Worm (Caenorhabditis elegans) whole organism, mixed stage, embryonic: ENCODE data around the gene F41H10.1.

Source experiments
- ces-1 ChIP-seq: fragments of 150-350 bp; optimal IDR thresholded peaks from 2 replicates; lab custom pipeline; 2014; ENCODE audit warnings: missing biosample characterization, missing genetic modification reagents, missing genetic modification characterization
- nhr-28 ChIP-seq: fragments of 150-350 bp; optimal IDR thresholded peaks from 2 replicates; lab custom pipeline; 2014; ENCODE audit warnings: missing biosample characterization, missing genetic modification characterization
- pha-4 ChIP-seq: fragments of 150-350 bp; optimal IDR thresholded peaks from 2 replicates; lab custom pipeline; 2018; ENCODE audit warnings: missing biosample characterization, missing genetic modification reagents, missing genetic modification characterization
- unc-39 ChIP-seq: fragments of 150-350 bp; optimal IDR thresholded peaks from 2 replicates; lab custom pipeline; 2014; ENCODE audit warnings: missing biosample characterization, missing genetic modification characterization
- unc-62 ChIP-seq: fragments of 150-350 bp; optimal IDR thresholded peaks from 2 replicates; lab custom pipeline; 2014; ENCODE audit warnings: missing biosample characterization, missing genetic modification reagents, missing genetic modification characterization
- ztf-11 ChIP-seq: fragments of 150-350 bp; optimal IDR thresholded peaks from 2 replicates; lab custom pipeline; 2014; ENCODE audit warnings: missing biosample characterization, missing genetic modification characterization

DNA sequence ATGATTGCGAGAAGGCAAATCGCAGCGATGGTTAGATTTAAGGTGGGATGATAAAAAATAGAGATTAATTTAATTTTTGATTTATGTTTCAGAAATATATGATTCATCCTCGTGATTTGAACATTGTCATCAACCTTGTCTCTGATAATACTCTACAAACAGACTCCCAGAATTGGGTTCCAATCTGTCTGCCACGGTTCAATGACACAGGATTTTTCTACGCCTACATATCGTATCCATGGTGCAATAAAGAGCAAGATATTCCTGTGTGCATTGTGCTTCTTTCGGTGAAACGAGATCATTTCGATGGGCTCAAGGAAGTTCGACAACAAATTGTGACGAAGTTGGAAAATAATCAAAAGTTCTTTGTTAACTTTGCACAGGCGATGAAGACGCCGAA, 14.8 kb upstream of the F41H10.1 start:
- TF ChIP-seq pha-4 (tag; lab: Kevin White, UChicago) (no peak), unc-39 (tag; lab: Kevin White, UChicago) (no peak), ztf-11 (tag; lab: Kevin White, UChicago) (no peak), unc-62 (GFP tag; lab: Kevin White, UChicago) (no peak), nhr-28 (tag; lab: Kevin White, UChicago) (no peak), ces-1 (GFP tag; lab: Kevin White, UChicago) (no peak)
